Worm (Caenorhabditis elegans) whole organism, L4 larva: Measurements from ENCODE around the gene C31H2.3.

Experiments
- ceh-82 ChIP-seq: sonication (generic microtip); optimal IDR thresholded peaks from 2 replicates; lab custom pipeline; 2017; ENCODE audit warnings: missing biosample characterization, missing genetic modification characterization
- fkh-10 ChIP-seq: fragments of 150-350 bp; optimal IDR thresholded peaks from 2 replicates; lab custom pipeline; 2014; ENCODE audit warnings: missing biosample characterization, missing genetic modification reagents, missing genetic modification characterization
- mep-1 ChIP-seq: fragments of 150-350 bp; sonication (generic microtip); optimal IDR thresholded peaks from 3 replicates; lab custom pipeline; 2014; ENCODE audit warnings: missing biosample characterization, missing genetic modification characterization
- nhr-11 ChIP-seq: fragments of 150-350 bp; optimal IDR thresholded peaks from 2 replicates; lab custom pipeline; 2014; ENCODE audit warnings: missing biosample characterization, missing genetic modification characterization

DNA sequence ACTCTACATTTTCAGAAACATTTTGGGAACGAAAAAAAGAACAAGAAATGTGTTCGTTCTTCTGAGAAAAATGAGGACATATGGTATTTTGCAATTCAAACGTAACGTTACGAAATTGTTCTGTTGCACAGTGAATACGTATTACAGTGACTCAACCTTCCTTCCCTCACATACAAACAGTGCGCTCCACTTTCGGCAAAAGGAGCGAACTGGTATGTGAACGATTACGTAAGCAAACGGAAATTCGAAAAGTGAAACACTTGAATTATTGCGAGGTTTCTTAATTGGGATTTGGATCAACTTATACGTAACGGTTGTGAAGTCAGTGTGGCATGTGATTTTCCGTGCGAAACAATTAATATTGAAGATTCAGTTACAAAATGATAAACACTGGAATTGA, 33.4 kb downstream of the C31H2.3 start:
- TF ChIP-seq fkh-10 (GFP tag; lab: Kevin White, UChicago), result no peak
- no peak for TF ChIP-seq mep-1 (tag; lab: Kevin White, UChicago)
- TF ChIP-seq nhr-11 (tag; lab: Kevin White, UChicago), result no peak
- TF ChIP-seq ceh-82 (tag; lab: Kevin White, UChicago), result no peak
